Worm (Caenorhabditis elegans) whole organism, L3 larva: ENCODE results near the gene C06H2.7.
A peak's percentile ranks its signal among the peaks of the same experiment; 100 is the strongest.

Experiments
- ZK546.5 ChIP-seq: sonication (generic microtip); optimal IDR thresholded peaks from 2 replicates; lab custom pipeline; 2017; ENCODE audit warnings: missing biosample characterization, missing genetic modification characterization
- aly-2 ChIP-seq: fragments of 150-350 bp; optimal IDR thresholded peaks from 2 replicates; lab custom pipeline; 2014; ENCODE audit warnings: missing biosample characterization, missing genetic modification characterization
- ama-1 ChIP-seq: fragments of 150-350 bp; optimal IDR thresholded peaks from 2 replicates; lab custom pipeline; 2018
- ceh-16 ChIP-seq: sonication (generic microtip); optimal IDR thresholded peaks from 2 replicates; lab custom pipeline; 2017; ENCODE audit warnings: missing biosample characterization, missing genetic modification characterization
- ceh-9 ChIP-seq: sonication (generic microtip); optimal IDR thresholded peaks from 2 replicates; lab custom pipeline; 2018; ENCODE audit warnings: missing biosample characterization, missing genetic modification characterization
- egl-27 ChIP-seq: sonication (generic microtip); optimal IDR thresholded peaks from 4 replicates; lab custom pipeline; 2017; ENCODE audit warnings: missing biosample characterization, missing genetic modification reagents, missing genetic modification characterization
- elt-2 ChIP-seq: sonication (generic microtip); optimal IDR thresholded peaks from 2 replicates; lab custom pipeline; 2016; ENCODE audit warnings: missing genetic modification reagents, mild to moderate bottlenecking, missing genetic modification characterization, missing compliant biosample characterization
- elt-3 ChIP-seq, 3 experiments: fragments of 150-350 bp in 1 of 3; sonication (generic microtip) in 2 of 3; optimal IDR thresholded peaks; 2 replicates in 2 of 3; 4 replicates in 1 of 3; lab custom pipeline; 2014 to 2017; ENCODE audit warnings: missing biosample characterization in 3 of 3, missing genetic modification characterization in 3 of 3
- eor-1 ChIP-seq, 2 experiments: fragments of 150-350 bp; optimal IDR thresholded peaks; 2 replicates each; lab custom pipeline; 2014 to 2018; ENCODE audit warnings: missing biosample characterization in 2 of 2, missing genetic modification characterization in 2 of 2
- fkh-2 ChIP-seq: fragments of 150-350 bp; optimal IDR thresholded peaks from 2 replicates; lab custom pipeline; 2014; ENCODE audit warnings: missing biosample characterization, missing genetic modification reagents, missing genetic modification characterization
- fos-1 ChIP-seq: fragments of 150-350 bp; optimal IDR thresholded peaks from 2 replicates; lab custom pipeline; 2014; ENCODE audit warnings: missing biosample characterization, missing genetic modification characterization
- hmg-11 ChIP-seq: sonication (generic microtip); optimal IDR thresholded peaks from 2 replicates; lab custom pipeline; 2016; ENCODE audit warnings: missing genetic modification characterization, missing compliant biosample characterization
- lin-15B ChIP-seq: fragments of 150-350 bp; optimal IDR thresholded peaks from 2 replicates; lab custom pipeline; 2014; ENCODE audit warnings: missing biosample characterization, missing genetic modification characterization
- lin-39 ChIP-seq: fragments of 150-350 bp; optimal IDR thresholded peaks from 2 replicates; lab custom pipeline; 2018; ENCODE audit warnings: missing biosample characterization, missing genetic modification reagents, missing genetic modification characterization
- mdl-1 ChIP-seq: fragments of 150-350 bp; optimal IDR thresholded peaks from 2 replicates; lab custom pipeline; 2014; ENCODE audit warnings: missing biosample characterization, missing genetic modification characterization
- nfya-1 ChIP-seq: sonication (generic microtip); optimal IDR thresholded peaks from 2 replicates; lab custom pipeline; 2017; ENCODE audit warnings: missing genetic modification characterization, mild to moderate bottlenecking, missing compliant biosample characterization, antibody characterized with exemption, moderate library complexity; ENCODE audit not compliant: insufficient read depth
- nhr-11 ChIP-seq: fragments of 150-350 bp; optimal IDR thresholded peaks from 2 replicates; lab custom pipeline; 2014; ENCODE audit warnings: missing biosample characterization, missing genetic modification characterization
- nhr-12 ChIP-seq: fragments of 150-350 bp; optimal IDR thresholded peaks from 2 replicates; lab custom pipeline; 2014; ENCODE audit warnings: missing biosample characterization, missing genetic modification characterization
- nhr-25 ChIP-seq: sonication (generic microtip); optimal IDR thresholded peaks from 2 replicates; lab custom pipeline; 2017; ENCODE audit warnings: missing biosample characterization, missing genetic modification characterization
- nhr-28 ChIP-seq: fragments of 150-350 bp; optimal IDR thresholded peaks from 2 replicates; lab custom pipeline; 2014; ENCODE audit warnings: missing biosample characterization, missing genetic modification characterization
- nhr-43 ChIP-seq: sonication (generic microtip); optimal IDR thresholded peaks from 2 replicates; lab custom pipeline; 2016; ENCODE audit warnings: mild to moderate bottlenecking, missing genetic modification characterization, missing compliant biosample characterization; ENCODE audit not compliant: poor library complexity, severe bottlenecking
- nhr-77 ChIP-seq: fragments of 150-350 bp; optimal IDR thresholded peaks from 2 replicates; lab custom pipeline; 2014; ENCODE audit warnings: missing biosample characterization, missing genetic modification characterization
- pha-4 ChIP-seq: fragments of 150-350 bp; optimal IDR thresholded peaks from 2 replicates; lab custom pipeline; 2014; ENCODE audit warnings: missing biosample characterization, missing genetic modification reagents, missing genetic modification characterization
- pqm-1 ChIP-seq: fragments of 150-350 bp; optimal IDR thresholded peaks from 2 replicates; lab custom pipeline; 2017; ENCODE audit warnings: missing biosample characterization, missing genetic modification characterization, inconsistent platforms
- snpc-4 ChIP-seq: fragments of 150-350 bp; optimal IDR thresholded peaks from 2 replicates; lab custom pipeline; 2014; ENCODE audit warnings: missing biosample characterization, missing genetic modification characterization
- tbx-2 ChIP-seq: sonication (generic microtip); optimal IDR thresholded peaks from 2 replicates; lab custom pipeline; 2016; ENCODE audit warnings: mild to moderate bottlenecking, missing genetic modification characterization, missing compliant biosample characterization
- unc-39 ChIP-seq: sonication (generic microtip); optimal IDR thresholded peaks from 4 replicates; lab custom pipeline; 2017; ENCODE audit warnings: missing biosample characterization, missing genetic modification characterization
- unc-62 ChIP-seq: fragments of 150-350 bp; sonication (generic microtip); optimal IDR thresholded peaks from 4 replicates; lab custom pipeline; 2014; ENCODE audit warnings: missing biosample characterization, missing genetic modification reagents, missing genetic modification characterization
- ztf-11 ChIP-seq: fragments of 150-350 bp; optimal IDR thresholded peaks from 2 replicates; lab custom pipeline; 2014; ENCODE audit warnings: missing biosample characterization, missing genetic modification characterization

C06H2.7 gene

DNA sequence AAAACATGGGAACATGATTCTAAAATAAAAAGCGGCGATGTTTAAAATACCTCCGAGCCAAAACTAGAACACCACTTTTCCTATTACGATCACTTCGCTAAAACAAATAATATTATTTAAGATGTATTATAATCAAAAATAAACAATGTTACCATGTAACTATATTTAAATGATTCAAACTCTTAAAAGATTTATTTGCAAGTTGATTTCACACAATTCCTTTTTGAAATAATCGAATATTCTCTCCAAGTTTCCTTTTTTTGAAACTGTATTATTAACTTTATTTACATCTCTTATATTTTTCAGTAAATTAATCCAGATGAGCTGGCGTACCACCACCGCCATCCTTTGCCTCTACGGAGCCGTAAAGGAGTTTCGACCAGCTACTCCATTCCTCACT lies 3.4 kb downstream of the C06H2.7 start, which contains the start of gene folt-1:
Gene folt-1 (plus strand): TSS at position 301 of the 400 bp plus-strand sequence.
- TF ChIP-seq fkh-2 (tag; lab: Kevin White, UChicago), result no peak

DNA sequence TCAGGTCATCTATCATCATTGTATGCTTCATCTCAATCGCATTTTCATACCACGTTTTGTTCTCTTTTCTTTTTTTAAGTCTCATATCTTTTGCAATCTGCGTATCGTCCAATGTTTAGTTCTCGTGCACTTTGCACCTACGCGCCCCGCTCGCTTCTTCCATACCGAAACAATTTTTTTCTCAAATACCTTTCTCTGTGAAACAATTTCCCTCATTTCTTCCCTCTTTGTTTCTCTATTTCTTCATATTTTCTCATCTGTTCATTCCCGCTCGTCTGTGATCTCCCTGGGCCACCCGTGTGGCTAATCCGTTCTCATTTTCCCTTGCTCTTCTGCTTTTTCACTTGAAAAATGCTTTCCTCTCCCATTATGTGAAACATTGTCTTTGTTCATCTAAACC lies 4.3 kb downstream of the C06H2.7 start:
- no peak for TF ChIP-seq tbx-2 (tag; lab: Kevin White, UChicago)
- TF ChIP-seq nhr-25 (tag; lab: Kevin White, UChicago), result no peak
- no peak for TF ChIP-seq elt-3 (tag; optimal IDR thresholded peaks at IDR 0.05; lab: Kevin White, UChicago)
- TF ChIP-seq lin-15B (tag; lab: Kevin White, UChicago), result peak; percentile 0
- TF ChIP-seq nhr-43 (tag; lab: Kevin White, UChicago), result no peak
- no peak for TF ChIP-seq lin-39 (tag; lab: Kevin White, UChicago)
- TF ChIP-seq ama-1 (lab: Kevin White, UChicago), result no peak
- TF ChIP-seq snpc-4, result peak; percentile 4
- no peak for TF ChIP-seq ceh-9 (tag; lab: Kevin White, UChicago)
- TF ChIP-seq pqm-1 (tag; lab: Kevin White, UChicago), result no peak
- TF ChIP-seq nhr-12 (tag; lab: Kevin White, UChicago), result no peak
- no peak for TF ChIP-seq nhr-11 (tag; lab: Kevin White, UChicago)
- TF ChIP-seq mdl-1 (tag; lab: Kevin White, UChicago), result no peak
- no peak for TF ChIP-seq fos-1 (tag; lab: Kevin White, UChicago)
- TF ChIP-seq egl-27, result no peak
- TF ChIP-seq nfya-1, result peak; percentile 26
- TF ChIP-seq fkh-2 (tag; lab: Kevin White, UChicago), result no peak
- peak; percentile 40 for TF ChIP-seq elt-2
- TF ChIP-seq pha-4 (tag; lab: Kevin White, UChicago), result peak; percentile 62

DNA sequence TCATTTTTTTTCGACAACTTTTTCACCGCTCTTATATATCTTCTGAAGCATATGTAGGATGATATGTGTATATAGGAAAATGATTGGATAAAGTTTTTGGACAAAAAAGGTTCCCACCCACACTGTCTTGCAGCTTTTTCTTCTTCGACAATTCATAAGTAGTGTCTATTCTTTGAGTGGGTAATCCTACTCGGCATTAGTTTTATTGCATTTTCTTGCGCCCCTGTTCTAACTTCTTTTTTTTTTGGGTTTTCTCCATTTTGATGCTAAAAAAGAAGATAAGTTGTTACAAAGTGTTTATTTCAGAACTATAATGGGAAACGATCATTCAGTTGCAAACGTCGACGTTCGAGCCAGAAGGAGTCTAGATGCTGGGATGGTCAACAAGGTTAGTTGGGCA lies 10.3 kb downstream of the C06H2.7 start, which contains the start of gene glb-3:
Gene glb-3 (plus strand): TSS at position 301 of the 400 bp plus-strand sequence.
- TF ChIP-seq ceh-9 (tag; lab: Kevin White, UChicago), result no peak
- TF ChIP-seq mdl-1 (tag; lab: Kevin White, UChicago), result no peak
- TF ChIP-seq pha-4 (tag; lab: Kevin White, UChicago), result no peak
- TF ChIP-seq aly-2 (tag; lab: Kevin White, UChicago), result no peak
- no peak for TF ChIP-seq eor-1 (tag; optimal IDR thresholded peaks at IDR 0.05; lab: Kevin White, UChicago)
- TF ChIP-seq, all 47 proteins: peak for 0

DNA sequence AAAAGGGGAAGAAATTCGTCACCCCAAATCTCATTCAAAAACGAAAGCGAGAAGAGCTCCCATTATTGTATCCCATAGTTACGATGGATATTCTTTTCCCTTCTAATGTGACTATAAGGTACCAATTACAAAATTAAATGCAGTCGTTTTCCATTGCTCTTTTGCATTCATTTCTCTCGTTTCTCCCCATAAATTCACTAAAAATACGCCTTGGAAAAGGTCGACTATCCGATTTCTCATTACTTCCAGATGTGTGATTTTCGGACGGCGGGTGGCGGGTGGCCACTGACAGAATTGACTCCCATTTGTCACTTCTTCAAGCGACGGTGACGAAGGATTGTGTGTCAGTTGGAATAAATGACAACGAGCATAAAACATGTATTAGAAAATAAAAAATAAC lies 11.1 kb downstream of the C06H2.7 start:
- TF ChIP-seq nhr-43 (tag; lab: Kevin White, UChicago), result no peak
- no peak for TF ChIP-seq nhr-28 (tag; lab: Kevin White, UChicago)
- no peak for TF ChIP-seq nfya-1
- TF ChIP-seq snpc-4, result no peak
- no peak for TF ChIP-seq nhr-12 (tag; lab: Kevin White, UChicago)
- no peak for TF ChIP-seq hmg-11 (tag; lab: Kevin White, UChicago)
- no peak for TF ChIP-seq ceh-16 (tag; lab: Kevin White, UChicago)
- TF ChIP-seq nhr-25 (tag; lab: Kevin White, UChicago), result no peak

DNA sequence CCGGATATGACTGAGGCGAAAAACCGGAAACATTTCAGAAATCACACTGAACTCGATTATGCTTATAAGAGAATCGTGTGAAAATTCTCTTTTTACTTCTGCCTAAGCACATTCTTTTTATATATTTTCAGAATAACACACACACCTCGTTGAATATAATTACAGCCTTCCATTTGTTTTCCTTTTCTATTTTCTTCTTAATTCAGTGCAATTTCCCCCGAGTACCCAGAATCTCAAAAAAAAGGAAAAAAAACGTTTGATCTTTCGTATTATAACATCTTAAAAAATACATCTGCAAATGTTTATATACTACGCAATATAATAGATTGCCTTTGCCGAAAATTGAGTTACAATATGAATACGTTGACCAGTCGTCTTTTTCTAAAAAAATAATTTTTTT lies 12.8 kb downstream of the C06H2.7 start:
- TF ChIP-seq lin-15B (tag; lab: Kevin White, UChicago), result no peak
- TF ChIP-seq nhr-43 (tag; lab: Kevin White, UChicago), result no peak
- TF ChIP-seq ZK546.5 (tag; lab: Kevin White, UChicago), result no peak
- TF ChIP-seq pha-4 (tag; lab: Kevin White, UChicago), result no peak
- TF ChIP-seq unc-62 (GFP tag; lab: Kevin White, UChicago), result no peak
- TF ChIP-seq egl-27, result no peak

DNA sequence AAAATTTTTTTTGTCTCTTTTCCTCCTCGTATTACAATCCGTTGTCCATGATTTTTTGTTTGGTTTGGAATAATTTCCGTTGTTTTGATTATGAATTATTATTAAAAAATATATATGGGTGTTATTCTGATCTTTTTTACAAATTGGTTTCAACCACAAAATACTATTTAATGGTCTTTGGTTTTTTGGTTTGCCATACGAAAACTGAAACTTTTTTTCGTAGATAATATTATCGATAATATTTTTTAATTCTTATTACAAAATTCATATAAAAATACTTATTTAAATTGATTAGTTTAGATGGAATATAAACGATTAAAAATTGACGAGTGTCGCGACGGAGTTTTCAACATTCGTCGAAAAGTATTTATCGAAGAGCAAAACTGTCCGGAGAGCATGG lies 17.4 kb downstream of the C06H2.7 start, which contains the start of gene jmjd-5:
Gene jmjd-5 (plus strand): TSS at position 301 of the 400 bp plus-strand sequence.
- TF ChIP-seq elt-3 (tag; optimal IDR thresholded peaks at IDR 0.05; lab: Kevin White, UChicago) (no peak), snpc-4 (no peak), unc-39 (tag; lab: Kevin White, UChicago) (no peak), ztf-11 (no peak), nhr-77 (no peak), ceh-16 (tag; lab: Kevin White, UChicago) (no peak), nhr-11 (tag; lab: Kevin White, UChicago) (no peak)
